Fruit fly (Drosophila melanogaster) whole organism, embryonic: ENCODE data around the gene Obp99d.

ENCODE experiments used
- BEAF-32 ChIP-seq: fragments of 200-800 bp; sonication (Bioruptor generic); optimal IDR thresholded peaks from 3 replicates; lab custom pipeline; 2017; ENCODE audit warnings: missing biosample characterization, missing genetic modification characterization, mild to moderate bottlenecking, moderate library complexity, missing genetic modification reagents
- Bteb2 ChIP-seq: fragments of 200-800 bp; sonication (Bioruptor generic); optimal IDR thresholded peaks from 2 replicates; lab custom pipeline; 2016; ENCODE audit warnings: missing biosample characterization, missing genetic modification characterization
- CG10321 ChIP-seq: fragments of 200-800 bp; sonication (Bioruptor generic); IDR thresholded peaks from 2 replicates; pipeline ENCODE4 v1.3.6; 2022; ENCODE audit warnings: missing biosample characterization, missing genetic modification characterization
- CG10565 ChIP-seq: fragments of 200-800 bp; sonication (Bioruptor generic); optimal IDR thresholded peaks from 3 replicates; lab custom pipeline; 2016; ENCODE audit warnings: missing biosample characterization, mild to moderate bottlenecking, missing genetic modification characterization
- CG11696 ChIP-seq: fragments of 200-800 bp; sonication (Bioruptor generic); IDR thresholded peaks from 2 replicates; pipeline ENCODE4 v1.3.6; 2022; ENCODE audit warnings: missing biosample characterization, missing genetic modification characterization
- CG12391 ChIP-seq: fragments of 200-800 bp; sonication (Bioruptor generic); optimal IDR thresholded peaks from 3 replicates; lab custom pipeline; 2018; ENCODE audit warnings: missing biosample characterization, mild to moderate bottlenecking, missing genetic modification characterization, moderate library complexity
- CG13894 ChIP-seq: fragments of 200-800 bp; sonication (Bioruptor generic); optimal IDR thresholded peaks from 3 replicates; lab custom pipeline; 2018; ENCODE audit warnings: missing biosample characterization, mild to moderate bottlenecking, missing genetic modification characterization, moderate library complexity
- CG14050 ChIP-seq: fragments of 200-800 bp; sonication (Bioruptor generic); IDR thresholded peaks from 3 replicates; pipeline ENCODE4 v1.3.6; 2022; ENCODE audit warnings: missing biosample characterization, missing genetic modification characterization
- CG14965 ChIP-seq: fragments of 200-800 bp; sonication (Bioruptor generic); optimal IDR thresholded peaks from 2 replicates; lab custom pipeline; 2016; ENCODE audit warnings: missing biosample characterization, missing genetic modification characterization, borderline replicate concordance
- CG17186 ChIP-seq: fragments of 200-800 bp; sonication (Bioruptor generic); optimal IDR thresholded peaks from 3 replicates; lab custom pipeline; 2017; ENCODE audit warnings: missing biosample characterization, missing genetic modification reagents, missing genetic modification characterization
- CG17385 ChIP-seq: fragments of 200-800 bp; sonication (Bioruptor generic); optimal IDR thresholded peaks from 3 replicates; lab custom pipeline; 2018; ENCODE audit warnings: missing biosample characterization, mild to moderate bottlenecking, missing genetic modification characterization
- CG17612 ChIP-seq: fragments of 200-800 bp; sonication (Bioruptor generic); IDR thresholded peaks from 2 replicates; pipeline ENCODE4 v1.3.6; 2022; ENCODE audit warnings: missing biosample characterization, missing genetic modification characterization
- CG1792 ChIP-seq: fragments of 200-800 bp; sonication (Bioruptor generic); optimal IDR thresholded peaks from 2 replicates; lab custom pipeline; 2016; ENCODE audit warnings: missing biosample characterization, missing genetic modification characterization
- CG18619 ChIP-seq: fragments of 200-800 bp; sonication (Bioruptor generic); optimal IDR thresholded peaks from 3 replicates; lab custom pipeline; 2017; ENCODE audit warnings: missing biosample characterization, mild to moderate bottlenecking, missing genetic modification characterization
- CG30403 ChIP-seq: fragments of 200-800 bp; sonication (Bioruptor generic); optimal IDR thresholded peaks from 3 replicates; lab custom pipeline; 2016; ENCODE audit warnings: missing biosample characterization, missing genetic modification characterization
- CG30431 ChIP-seq: fragments of 200-800 bp; sonication (Bioruptor generic); optimal IDR thresholded peaks from 2 replicates; lab custom pipeline; 2017; ENCODE audit warnings: missing biosample characterization, missing genetic modification characterization
- CG31224 ChIP-seq: fragments of 200-800 bp; sonication (Bioruptor generic); IDR thresholded peaks from 2 replicates; pipeline ENCODE4 v1.3.6; 2022; ENCODE audit warnings: missing biosample characterization, missing genetic modification characterization
- CG31365 ChIP-seq: fragments of 200-800 bp; sonication (Bioruptor generic); optimal IDR thresholded peaks from 2 replicates; lab custom pipeline; 2018; ENCODE audit warnings: missing biosample characterization, mild to moderate bottlenecking, missing genetic modification characterization
- CG32532 ChIP-seq: fragments of 200-800 bp; sonication (Bioruptor generic); IDR thresholded peaks from 2 replicates; pipeline ENCODE4 v1.3.6; 2022; ENCODE audit warnings: missing biosample characterization, missing genetic modification characterization
- CkIIα-i1 ChIP-seq: fragments of 200-800 bp; sonication (Bioruptor generic); IDR thresholded peaks from 2 replicates; pipeline ENCODE4 v1.3.6; 2022; ENCODE audit warnings: missing biosample characterization, missing genetic modification characterization
- Deaf1 ChIP-seq: fragments of 200-800 bp; optimal IDR thresholded peaks from 3 replicates; lab custom pipeline; 2019; ENCODE audit warnings: missing biosample characterization, mild to moderate bottlenecking, missing genetic modification characterization, moderate library complexity
- Dp ChIP-seq: fragments of 200-800 bp; sonication (Bioruptor generic); optimal IDR thresholded peaks from 2 replicates; lab custom pipeline; 2018; ENCODE audit warnings: missing biosample characterization, mild to moderate bottlenecking, missing genetic modification characterization, moderate library complexity
- Gsc ChIP-seq: fragments of 200-800 bp; sonication (Bioruptor generic); IDR thresholded peaks from 2 replicates; pipeline ENCODE4 v1.3.6; 2022; ENCODE audit warnings: missing biosample characterization, missing genetic modification characterization
- HHEX ChIP-seq: fragments of 200-800 bp; sonication (Bioruptor generic); optimal IDR thresholded peaks from 3 replicates; lab custom pipeline; 2017; ENCODE audit warnings: missing biosample characterization, mild to moderate bottlenecking, missing genetic modification characterization, missing genetic modification reagents
- HLH54F ChIP-seq: fragments of 200-800 bp; sonication (Bioruptor generic); optimal IDR thresholded peaks from 3 replicates; lab custom pipeline; 2016; ENCODE audit warnings: missing biosample characterization, missing genetic modification characterization
- Hr39 ChIP-seq: fragments of >200 bp; optimal IDR thresholded peaks from 2 replicates; lab custom pipeline; 2017
- Spps ChIP-seq: fragments of 200-800 bp; sonication (Bioruptor generic); optimal IDR thresholded peaks from 2 replicates; lab custom pipeline; 2018; ENCODE audit warnings: missing biosample characterization, mild to moderate bottlenecking, missing genetic modification characterization
- Stat92E ChIP-seq, 3 experiments: fragments of >200 bp in 2 of 3; fragments of 200-800 bp in 1 of 3; sonication (Bioruptor generic) in 1 of 3; optimal IDR thresholded peaks; 2 replicates each; lab custom pipeline; 2017 to 2019; ENCODE audit warnings: missing biosample characterization in 3 of 3, missing genetic modification characterization in 3 of 3, mild to moderate bottlenecking in 1 of 3, moderate library complexity in 1 of 3
- Xrp1 ChIP-seq: fragments of 200-800 bp; sonication (Bioruptor generic); IDR thresholded peaks from 2 replicates; pipeline ENCODE4 v1.3.6; 2022; ENCODE audit warnings: missing biosample characterization, missing genetic modification characterization
- ab ChIP-seq: fragments of 200-800 bp; sonication (Bioruptor generic); optimal IDR thresholded peaks from 2 replicates; lab custom pipeline; 2016; ENCODE audit warnings: missing biosample characterization, missing genetic modification characterization
- amos ChIP-seq: fragments of 200-800 bp; sonication (Bioruptor generic); IDR thresholded peaks from 2 replicates; pipeline ENCODE4 v1.3.6; 2022; ENCODE audit warnings: missing biosample characterization, missing genetic modification characterization; ENCODE audit not compliant: partially characterized antibody
- cas ChIP-seq: fragments of 200-800 bp; sonication (Bioruptor generic); IDR thresholded peaks from 2 replicates; pipeline ENCODE4 v1.3.6; 2022; ENCODE audit warnings: missing biosample characterization, missing genetic modification characterization
- cato ChIP-seq: fragments of 200-800 bp; sonication (Bioruptor generic); optimal IDR thresholded peaks from 2 replicates; lab custom pipeline; 2016; ENCODE audit warnings: missing biosample characterization, missing genetic modification characterization, borderline replicate concordance
- chinmo ChIP-seq: fragments of 200-800 bp; sonication (Bioruptor generic); IDR thresholded peaks from 4 replicates; pipeline ENCODE4 v1.3.6; 2022; ENCODE audit warnings: missing biosample characterization, missing genetic modification characterization; ENCODE audit not compliant: partially characterized antibody
- danr ChIP-seq: fragments of 200-800 bp; sonication (Bioruptor generic); IDR thresholded peaks from 2 replicates; pipeline ENCODE4 v1.3.6; 2022; ENCODE audit warnings: missing biosample characterization, missing genetic modification characterization
- fd102C ChIP-seq: fragments of 200-800 bp; sonication (Bioruptor generic); optimal IDR thresholded peaks from 2 replicates; lab custom pipeline; 2018; ENCODE audit warnings: missing biosample characterization, mild to moderate bottlenecking, missing genetic modification characterization, moderate library complexity
- fd64A ChIP-seq: fragments of 200-800 bp; sonication (Bioruptor generic); optimal IDR thresholded peaks from 3 replicates; lab custom pipeline; 2018; ENCODE audit warnings: missing biosample characterization, mild to moderate bottlenecking, missing genetic modification characterization
- kay ChIP-seq: fragments of 200-800 bp; sonication (Bioruptor generic); optimal IDR thresholded peaks from 2 replicates; lab custom pipeline; 2016; ENCODE audit warnings: missing biosample characterization, missing genetic modification characterization
- kni ChIP-seq: fragments of 200-800 bp; sonication (Bioruptor generic); optimal IDR thresholded peaks from 3 replicates; lab custom pipeline; 2017; ENCODE audit warnings: mild to moderate bottlenecking, missing biosample characterization, missing genetic modification reagents, missing genetic modification characterization
- lab ChIP-seq: fragments of 200-800 bp; sonication (Bioruptor generic); optimal IDR thresholded peaks from 3 replicates; lab custom pipeline; 2017; ENCODE audit warnings: missing biosample characterization, missing genetic modification characterization, mild to moderate bottlenecking, moderate library complexity, missing genetic modification reagents
- nau ChIP-seq: fragments of 200-800 bp; sonication (Bioruptor generic); optimal IDR thresholded peaks from 3 replicates; lab custom pipeline; 2017; ENCODE audit warnings: missing biosample characterization, mild to moderate bottlenecking, missing genetic modification characterization, missing genetic modification reagents
- nerfin-2 ChIP-seq: fragments of 200-800 bp; sonication (Bioruptor generic); IDR thresholded peaks from 2 replicates; pipeline ENCODE4 v1.3.6; 2022; ENCODE audit warnings: missing biosample characterization, missing genetic modification characterization; ENCODE audit not compliant: partially characterized antibody
- nom ChIP-seq: fragments of 200-800 bp; sonication (Bioruptor generic); optimal IDR thresholded peaks from 2 replicates; lab custom pipeline; 2017; ENCODE audit warnings: missing biosample characterization, missing genetic modification characterization, mild to moderate bottlenecking, moderate library complexity, missing genetic modification reagents
- prd ChIP-seq, 3 experiments: fragments of >200 bp in 2 of 3; fragments of 200-800 bp in 1 of 3; sonication (Bioruptor generic) in 1 of 3; optimal IDR thresholded peaks in 2 of 3; IDR thresholded peaks in 1 of 3; 2 replicates in 2 of 3; 3 replicates in 1 of 3; pipeline versions ENCODE4 v1.3.6 to Lab custom; 2017 to 2022; ENCODE audit warnings: missing biosample characterization in 1 of 3, missing genetic modification characterization in 1 of 3
- ranshi ChIP-seq: fragments of 200-800 bp; sonication (Bioruptor generic); IDR thresholded peaks from 2 replicates; pipeline ENCODE4 v1.3.6; 2022; ENCODE audit warnings: missing biosample characterization, missing genetic modification characterization
- scrt ChIP-seq: fragments of 200-800 bp; sonication (Bioruptor generic); optimal IDR thresholded peaks from 2 replicates; lab custom pipeline; 2018; ENCODE audit warnings: missing biosample characterization, mild to moderate bottlenecking, missing genetic modification characterization, moderate library complexity
- sens ChIP-seq: fragments of 200-800 bp; sonication (Bioruptor generic); peaks from one replicate; lab custom pipeline; 2016; ENCODE audit warnings: missing biosample characterization, missing genetic modification characterization
- sens-2 ChIP-seq: fragments of 200-800 bp; sonication (Bioruptor generic); IDR thresholded peaks from 2 replicates; pipeline ENCODE4 v1.3.6; 2022; ENCODE audit warnings: missing biosample characterization, missing genetic modification characterization
- sqz ChIP-seq: fragments of 200-800 bp; sonication (Bioruptor generic); optimal IDR thresholded peaks from 3 replicates; lab custom pipeline; 2018; ENCODE audit warnings: missing biosample characterization, mild to moderate bottlenecking, missing genetic modification characterization
- yki ChIP-seq: fragments of >200 bp; optimal IDR thresholded peaks from 3 replicates; lab custom pipeline; 2018

The Obp99d gene

dm6 chr3R:29745056-29745455, 30.8 kb downstream of the Obp99d start, which contains the start of the genes Wdr24 and IntS11 (continued):
- peak; percentile 83; the same call in 2 of the 3 replicates for TF ChIP-seq CG14050 (GFP tag; lab: Robert Waterston, UW)
- peak; percentile 28 for TF ChIP-seq ab (GFP tag; lab: Kevin White, UChicago)
- no peak for TF ChIP-seq CkIIα-i1
- TF ChIP-seq CG10565 (GFP tag; lab: Kevin White, UChicago) = no peak
- no peak for TF ChIP-seq prd (optimal IDR thresholded peaks at IDR 0.05; lab: Kevin White, UChicago)
- peak; percentile 96 for TF ChIP-seq prd (GFP tag; IDR thresholded peaks at IDR 0.05; lab: Robert Waterston, UW)
- TF ChIP-seq CG32532 (GFP tag; lab: Robert Waterston, UW) = peak; percentile 96
- TF ChIP-seq yki (lab: Kevin White, UChicago) = no peak
- peak; percentile 67 for TF ChIP-seq CG18619 (GFP tag; lab: Kevin White, UChicago)
- TF ChIP-seq CG12391 (tag; lab: Kevin White, UChicago) = peak; percentile 84
- no peak for TF ChIP-seq CG14965
- TF ChIP-seq fd102C (GFP tag; lab: Kevin White, UChicago) = no peak
- TF ChIP-seq sqz = no peak
- peak; percentile 88 for TF ChIP-seq CG31224 (GFP tag; lab: Robert Waterston, UW)
- TF ChIP-seq lab (GFP tag; lab: Kevin White, UChicago) = no peak
- TF ChIP-seq CG17385 = peak; percentile 64
- TF ChIP-seq danr (GFP tag; lab: Robert Waterston, UW) = peak; percentile 90
- no peak for TF ChIP-seq amos (GFP tag; lab: Robert Waterston, UW)
- TF ChIP-seq fd64A = no peak
- peak; percentile 86 for TF ChIP-seq HLH54F (GFP tag; lab: Kevin White, UChicago)
- TF ChIP-seq nom = peak; percentile 79
- no peak for TF ChIP-seq kni (GFP tag; lab: Kevin White, UChicago)
- peak; percentile 54 for TF ChIP-seq BEAF-32 (GFP tag; lab: Kevin White, UChicago)
- peak; percentile 82 for TF ChIP-seq Gsc (GFP tag; lab: Robert Waterston, UW)
- peak; percentile 88 for TF ChIP-seq cas (GFP tag; lab: Robert Waterston, UW)
- peak; percentile 38 for TF ChIP-seq cato (GFP tag; lab: Kevin White, UChicago)
- TF ChIP-seq CG30403 (GFP tag; lab: Kevin White, UChicago) = peak; percentile 86
- TF ChIP-seq nerfin-2 (GFP tag; lab: Robert Waterston, UW) = 0 out of 2 replicates have a peak, but pooled peaks have one; percentile 9
- peak; percentile 49 for TF ChIP-seq CG30431 (GFP tag; lab: Kevin White, UChicago)
- TF ChIP-seq sens = peak; percentile 93
- TF ChIP-seq CG13894 (tag; lab: Kevin White, UChicago) = no peak
- no peak for TF ChIP-seq Hr39 (lab: Kevin White, UChicago)
- TF ChIP-seq Dp = peak; percentile 48
- 0 out of 4 replicates have a peak, but pooled peaks have one; percentile 57 for TF ChIP-seq chinmo
- peak; percentile 9 for TF ChIP-seq CG31365 (tag; lab: Kevin White, UChicago)
- no peak for TF ChIP-seq CG10321 (GFP tag; lab: Robert Waterston, UW)
- TF ChIP-seq kay (GFP tag; lab: Kevin White, UChicago) = peak; percentile 54
- TF ChIP-seq Stat92E (GFP tag; optimal IDR thresholded peaks at IDR 0.05; lab: Kevin White, UChicago) = peak in 1 of 3 experiments; percentile 33
- TF ChIP-seq sens-2 = 0 out of 2 replicates have a peak, but pooled peaks have one; percentile 27
- TF ChIP-seq ranshi (GFP tag; lab: Robert Waterston, UW) = peak; percentile 94
- TF ChIP-seq scrt (GFP tag; lab: Kevin White, UChicago) = peak; percentile 77
- peak; percentile 76; the same call in 1 of the 2 replicates for TF ChIP-seq CG17612
- TF ChIP-seq nau = no peak
- TF ChIP-seq Bteb2 = peak; percentile 70
- no peak for TF ChIP-seq Spps (tag; lab: Kevin White, UChicago)
- TF ChIP-seq CG11696 = no peak
- TF ChIP-seq Xrp1 = peak; percentile 79
- TF ChIP-seq Deaf1 (tag; lab: Kevin White, UChicago) = peak; percentile 61
- TF ChIP-seq CG17186 (GFP tag; lab: Kevin White, UChicago) = peak; percentile 38
- TF ChIP-seq CG1792 (GFP tag; lab: Kevin White, UChicago) = peak; percentile 43
- TF ChIP-seq HHEX (GFP tag; lab: Kevin White, UChicago) = peak; percentile 69
